Worm (Caenorhabditis elegans) whole organism, mixed stage, embryonic: ENCODE results near the gene F44E5.17.
A peak's percentile ranks its signal among the peaks of the same experiment; 100 is the strongest.

Experiments
- M03D4.4 ChIP-seq: sonication (generic microtip); optimal IDR thresholded peaks from 2 replicates; lab custom pipeline; 2017; ENCODE audit warnings: mild to moderate bottlenecking, missing genetic modification characterization, missing compliant biosample characterization
- bed-3 ChIP-seq: fragments of 200-800 bp; sonication (Bioruptor generic); optimal IDR thresholded peaks from 3 replicates; lab custom pipeline; 2018; ENCODE audit warnings: mild to moderate bottlenecking, missing genetic modification characterization, moderate library complexity, missing compliant biosample characterization
- blmp-1 ChIP-seq: fragments of 150-350 bp; optimal IDR thresholded peaks from 2 replicates; lab custom pipeline; 2014; ENCODE audit warnings: missing biosample characterization, missing genetic modification characterization
- ceh-39 ChIP-seq: fragments of 150-350 bp; optimal IDR thresholded peaks from 2 replicates; lab custom pipeline; 2014; ENCODE audit warnings: missing biosample characterization, missing genetic modification characterization
- ceh-43 ChIP-seq: fragments of 200-800 bp; sonication (Bioruptor generic); optimal IDR thresholded peaks from 2 replicates; lab custom pipeline; 2018; ENCODE audit warnings: mild to moderate bottlenecking, missing genetic modification characterization, moderate library complexity, missing compliant biosample characterization
- ceh-83 ChIP-seq: fragments of 200-800 bp; sonication (Bioruptor generic); optimal IDR thresholded peaks from 2 replicates; lab custom pipeline; 2018; ENCODE audit warnings: mild to moderate bottlenecking, missing genetic modification characterization, missing compliant biosample characterization
- ces-1 ChIP-seq: fragments of 150-350 bp; optimal IDR thresholded peaks from 2 replicates; lab custom pipeline; 2014; ENCODE audit warnings: missing biosample characterization, missing genetic modification reagents, missing genetic modification characterization
- cnd-1 ChIP-seq: fragments of 200-800 bp; sonication (Bioruptor generic); optimal IDR thresholded peaks from 2 replicates; lab custom pipeline; 2018; ENCODE audit warnings: mild to moderate bottlenecking, missing genetic modification characterization, missing compliant biosample characterization
- drap-1 ChIP-seq: fragments of 200-800 bp; sonication (Bioruptor generic); optimal IDR thresholded peaks from 3 replicates; lab custom pipeline; 2018; ENCODE audit warnings: mild to moderate bottlenecking, missing genetic modification characterization, missing compliant biosample characterization
- elt-1 ChIP-seq: sonication (generic microtip); optimal IDR thresholded peaks from 2 replicates; lab custom pipeline; 2017; ENCODE audit warnings: missing genetic modification characterization, mild to moderate bottlenecking, missing compliant biosample characterization, antibody characterized with exemption, moderate library complexity, borderline replicate concordance; ENCODE audit not compliant: insufficient read depth
- elt-3 ChIP-seq: fragments of 150-350 bp; optimal IDR thresholded peaks from 2 replicates; lab custom pipeline; 2014; ENCODE audit warnings: missing biosample characterization, missing genetic modification characterization
- flh-1 ChIP-seq: fragments of 200-800 bp; sonication (Bioruptor generic); optimal IDR thresholded peaks from 2 replicates; lab custom pipeline; 2018; ENCODE audit warnings: mild to moderate bottlenecking, missing genetic modification characterization, moderate library complexity, missing compliant biosample characterization
- ham-2 ChIP-seq: fragments of 200-800 bp; sonication (Bioruptor generic); optimal IDR thresholded peaks from 2 replicates; lab custom pipeline; 2018; ENCODE audit warnings: mild to moderate bottlenecking, missing genetic modification characterization, missing compliant biosample characterization
- hlh-1 ChIP-seq: fragments of 150-350 bp; optimal IDR thresholded peaks from 2 replicates; lab custom pipeline; 2014; ENCODE audit warnings: missing biosample characterization, missing genetic modification reagents, missing genetic modification characterization
- lin-13 ChIP-seq: fragments of 150-350 bp; optimal IDR thresholded peaks from 2 replicates; lab custom pipeline; 2014; ENCODE audit warnings: missing biosample characterization, missing genetic modification characterization
- lin-32 ChIP-seq: fragments of 200-800 bp; sonication (Bioruptor generic); optimal IDR thresholded peaks from 2 replicates; lab custom pipeline; 2018; ENCODE audit warnings: mild to moderate bottlenecking, missing genetic modification characterization, missing compliant biosample characterization
- lsy-2 ChIP-seq: fragments of 150-350 bp; optimal IDR thresholded peaks from 2 replicates; lab custom pipeline; 2014; ENCODE audit warnings: missing biosample characterization, missing genetic modification characterization
- mab-5 ChIP-seq: fragments of 150-350 bp; optimal IDR thresholded peaks from 2 replicates; lab custom pipeline; 2014; ENCODE audit warnings: missing biosample characterization, missing genetic modification characterization
- mep-1 ChIP-seq: fragments of 150-350 bp; optimal IDR thresholded peaks from 2 replicates; lab custom pipeline; 2017; ENCODE audit warnings: missing biosample characterization, missing genetic modification reagents, missing genetic modification characterization, inconsistent platforms
- mls-2 ChIP-seq: sonication (generic microtip); optimal IDR thresholded peaks from 2 replicates; lab custom pipeline; 2016; ENCODE audit warnings: mild to moderate bottlenecking, missing genetic modification characterization, moderate library complexity, missing compliant biosample characterization
- nhr-12 ChIP-seq: fragments of 150-350 bp; optimal IDR thresholded peaks from 2 replicates; lab custom pipeline; 2014; ENCODE audit warnings: missing biosample characterization, missing genetic modification characterization
- nhr-2 ChIP-seq: fragments of 150-350 bp; optimal IDR thresholded peaks from 2 replicates; lab custom pipeline; 2014; ENCODE audit warnings: missing biosample characterization, missing genetic modification characterization
- nhr-237 ChIP-seq: fragments of 150-350 bp; optimal IDR thresholded peaks from 2 replicates; lab custom pipeline; 2014; ENCODE audit warnings: missing biosample characterization, missing genetic modification characterization
- pha-4 ChIP-seq: fragments of 150-350 bp; optimal IDR thresholded peaks from 2 replicates; lab custom pipeline; 2018; ENCODE audit warnings: missing biosample characterization, missing genetic modification reagents, missing genetic modification characterization
- sem-2 ChIP-seq: fragments of 200-800 bp; sonication (Bioruptor generic); optimal IDR thresholded peaks from 2 replicates; lab custom pipeline; 2018; ENCODE audit warnings: mild to moderate bottlenecking, missing genetic modification characterization, missing compliant biosample characterization
- sptf-1 ChIP-seq: sonication (generic microtip); optimal IDR thresholded peaks from 2 replicates; lab custom pipeline; 2017; ENCODE audit warnings: mild to moderate bottlenecking, missing genetic modification characterization, moderate library complexity, missing compliant biosample characterization
- tbx-8 ChIP-seq: fragments of 200-800 bp; sonication (Bioruptor generic); optimal IDR thresholded peaks from 2 replicates; lab custom pipeline; 2018; ENCODE audit warnings: mild to moderate bottlenecking, missing genetic modification characterization, moderate library complexity, missing compliant biosample characterization
- unc-120 ChIP-seq: sonication (generic microtip); optimal IDR thresholded peaks from 2 replicates; lab custom pipeline; 2017; ENCODE audit warnings: missing genetic modification characterization, missing compliant biosample characterization; ENCODE audit not compliant: poor library complexity, severe bottlenecking
- unc-62 ChIP-seq: fragments of 150-350 bp; optimal IDR thresholded peaks from 2 replicates; lab custom pipeline; 2014; ENCODE audit warnings: missing biosample characterization, missing genetic modification reagents, missing genetic modification characterization
- ztf-11 ChIP-seq: fragments of 150-350 bp; optimal IDR thresholded peaks from 2 replicates; lab custom pipeline; 2014; ENCODE audit warnings: missing biosample characterization, missing genetic modification characterization

The F44E5.17 gene

DNA sequence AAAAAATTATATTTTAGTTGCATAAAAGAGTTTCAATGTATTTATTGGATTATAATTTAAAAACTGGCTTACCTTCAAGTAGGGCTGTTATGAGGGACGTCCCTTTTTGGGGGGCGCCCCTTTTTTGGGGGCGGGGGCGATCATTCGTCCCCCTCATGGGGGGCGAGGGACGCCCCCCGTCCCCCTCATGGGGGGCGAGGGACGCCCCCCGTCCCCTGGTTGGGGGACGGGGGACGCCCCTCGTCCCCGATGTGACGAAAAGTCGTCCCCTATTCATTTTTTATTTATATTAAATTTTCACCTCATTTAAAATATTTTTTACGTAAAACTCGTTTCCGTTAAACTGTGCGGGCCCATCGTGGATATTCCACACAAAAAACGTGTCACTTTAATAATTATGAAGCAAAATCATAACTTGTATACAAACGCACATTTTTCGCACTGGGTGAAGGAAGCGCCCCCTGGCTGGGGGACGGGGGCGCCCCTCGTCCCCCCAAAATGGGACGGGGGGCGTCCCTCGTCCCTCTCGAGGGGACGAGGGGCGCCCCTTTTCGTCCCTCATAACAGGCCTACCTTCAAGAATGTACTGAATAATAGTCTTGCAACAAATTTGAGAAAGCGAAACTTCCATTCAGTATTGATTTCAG, 17.2 kb upstream of the F44E5.17 start:
- no peak for TF ChIP-seq flh-1 (GFP tag; lab: Kevin White, UChicago)

ce11 chrII:11761806-11762512, 13.6 kb upstream of the F44E5.17 start:
- TF ChIP-seq nhr-12 (tag; lab: Kevin White, UChicago) (no peak), ces-1 (GFP tag; lab: Kevin White, UChicago) (peak; percentile 64), lsy-2 (peak; percentile 10), nhr-2 (tag; lab: Kevin White, UChicago) (peak; percentile 60)

DNA sequence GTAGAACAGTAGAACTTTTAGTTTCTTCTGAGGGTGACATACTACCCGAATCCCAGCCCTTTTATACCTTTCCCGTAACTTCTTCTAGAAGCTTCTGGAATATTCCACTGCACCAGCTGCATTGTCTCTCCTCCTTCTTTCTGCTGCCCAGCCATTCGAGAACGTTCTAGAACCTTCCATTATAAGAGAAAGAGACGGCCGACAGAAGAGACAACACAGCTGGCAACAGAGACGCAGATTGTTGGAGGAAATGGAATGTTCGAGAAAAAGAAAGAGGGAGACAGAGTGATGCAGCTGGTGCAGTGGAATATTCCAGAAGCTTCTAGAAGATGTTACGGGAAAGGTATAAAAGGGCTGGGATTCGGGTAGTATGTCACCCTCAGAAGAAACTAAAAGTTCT, 10.9 kb upstream of the F44E5.17 start, which contains the start of the genes F44E5.4 and F44E5.5:
TSS of gene F44E5.4 (minus strand) at position 35 of the 400 bp plus-strand sequence.
TSS of gene F44E5.5 (plus strand) at position 386 of the 400 bp plus-strand sequence.
- TF ChIP-seq nhr-12 (tag; lab: Kevin White, UChicago) (peak; percentile 21), tbx-8 (GFP tag; lab: Kevin White, UChicago) (peak; percentile 67), drap-1 (peak; percentile 56), nhr-2 (tag; lab: Kevin White, UChicago) (peak; percentile 73), mls-2 (tag; lab: Kevin White, UChicago) (peak; percentile 93), M03D4.4 (peak; percentile 60), lin-13 (tag; lab: Kevin White, UChicago) (peak; percentile 94), ham-2 (GFP tag; lab: Kevin White, UChicago) (peak; percentile 19), mab-5 (peak; percentile 30), ces-1 (GFP tag; lab: Kevin White, UChicago) (peak; percentile 88), lin-32 (GFP tag; lab: Kevin White, UChicago) (peak; percentile 97), mep-1 (tag; lab: Kevin White, UChicago) (peak; percentile 83), ztf-11 (peak; percentile 56), elt-3 (peak; percentile 24), unc-62 (GFP tag; lab: Kevin White, UChicago) (peak; percentile 71), blmp-1 (peak; percentile 26), ceh-83 (GFP tag; lab: Kevin White, UChicago) (peak; percentile 76), lsy-2 (peak; percentile 47), unc-120 (tag; lab: Kevin White, UChicago) (peak; percentile 77), ceh-43 (GFP tag; lab: Kevin White, UChicago) (peak; percentile 70), pha-4 (peak; percentile 54), sptf-1 (tag; lab: Kevin White, UChicago) (peak; percentile 90), hlh-1 (tag; lab: Kevin White, UChicago) (peak; percentile 93), cnd-1 (tag; lab: Kevin White, UChicago) (peak; percentile 92), sem-2 (GFP tag; lab: Kevin White, UChicago) (peak; percentile 59), nhr-237 (tag; lab: Kevin White, UChicago) (peak; percentile 83), ceh-39 (tag; lab: Kevin White, UChicago) (peak; percentile 88), bed-3 (GFP tag; lab: Kevin White, UChicago) (peak; percentile 62)

DNA sequence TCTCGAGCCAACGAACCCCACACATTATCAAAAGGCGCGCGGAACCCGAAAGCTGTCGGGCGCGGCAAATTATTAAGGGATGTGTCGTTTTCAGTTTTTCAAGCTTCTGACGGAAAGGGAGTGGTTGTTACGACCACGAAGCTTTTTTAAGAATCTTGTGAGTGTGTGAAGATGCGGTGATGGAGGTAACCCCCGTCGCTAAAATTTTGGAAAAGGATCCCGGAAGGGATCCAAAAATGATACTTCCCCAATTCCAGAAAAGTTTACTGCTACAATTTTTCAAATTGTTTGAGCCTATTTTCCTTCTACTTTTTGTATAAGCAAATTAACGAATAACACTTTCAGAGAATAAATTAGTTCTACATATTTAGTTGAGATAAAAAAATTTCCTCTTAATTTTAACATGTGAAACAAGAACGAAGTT, 8.3 kb upstream of the F44E5.17 start:
- TF ChIP-seq elt-1 (tag; lab: Kevin White, UChicago) (no peak), ces-1 (GFP tag; lab: Kevin White, UChicago) (peak; percentile 43), bed-3 (GFP tag; lab: Kevin White, UChicago) (no peak), nhr-2 (tag; lab: Kevin White, UChicago) (peak; percentile 59)

ce11 chrII:11753186-11753585, 4.8 kb upstream of the F44E5.17 start:
- TF ChIP-seq ces-1 (GFP tag; lab: Kevin White, UChicago) (peak; percentile 71), lsy-2 (no peak)
